Worm (Caenorhabditis elegans) whole organism, young adult: Measurements from ENCODE around the gene F55E10.2.
"Not testable (repeated sequence)": the region's sequence is repeated elsewhere in the genome, so short reads cannot be mapped to it uniquely, and the experiment has no call there.

Experiments
- B0035.1 ChIP-seq: sonication (generic microtip); optimal IDR thresholded peaks from 2 replicates; lab custom pipeline; 2016; ENCODE audit warnings: missing genetic modification characterization, mild to moderate bottlenecking, missing compliant biosample characterization, missing genotype, missing genetic modification reagents
- B0261.1 ChIP-seq: sonication (generic microtip); optimal IDR thresholded peaks from 2 replicates; lab custom pipeline; 2016; ENCODE audit warnings: mild to moderate bottlenecking, missing genetic modification characterization, moderate library complexity, missing compliant biosample characterization
- F22D6.2 ChIP-seq: sonication (generic microtip); optimal IDR thresholded peaks from 2 replicates; lab custom pipeline; 2016; ENCODE audit warnings: mild to moderate bottlenecking, missing genetic modification characterization, missing compliant biosample characterization
- T26A5.8 ChIP-seq: sonication (generic microtip); optimal IDR thresholded peaks from 2 replicates; lab custom pipeline; 2016; ENCODE audit warnings: missing genetic modification characterization, missing compliant biosample characterization
- Y56A3A.18 ChIP-seq: fragments of 200-800 bp; sonication (Bioruptor generic); IDR thresholded peaks from 2 replicates; pipeline ENCODE4 v1.3.6; 2022; ENCODE audit warnings: missing genetic modification reagents, missing genetic modification characterization, missing compliant biosample characterization
- akir-1 ChIP-seq: fragments of 200-800 bp; sonication (Bioruptor generic); optimal IDR thresholded peaks from 2 replicates; lab custom pipeline; 2018; ENCODE audit warnings: mild to moderate bottlenecking, missing genetic modification characterization, moderate library complexity, missing compliant biosample characterization
- attf-6 ChIP-seq: fragments of 200-800 bp; sonication (Bioruptor generic); IDR thresholded peaks from 2 replicates; pipeline ENCODE4 v1.3.6; 2022; ENCODE audit warnings: missing genetic modification reagents, missing genetic modification characterization, missing compliant biosample characterization
- bed-2 ChIP-seq: fragments of 200-800 bp; sonication (Bioruptor generic); IDR thresholded peaks from 2 replicates; pipeline ENCODE4 v1.3.6; 2022; ENCODE audit warnings: missing genetic modification reagents, missing genetic modification characterization, missing compliant biosample characterization
- ccch-3 ChIP-seq: fragments of 200-800 bp; sonication (Bioruptor generic); optimal IDR thresholded peaks from 2 replicates; lab custom pipeline; 2018; ENCODE audit warnings: mild to moderate bottlenecking, missing genetic modification characterization, missing compliant biosample characterization
- cebp-1 ChIP-seq, 2 experiments: fragments of 200-800 bp in 1 of 2; sonication (Bioruptor generic) in 1 of 2; sonication (generic microtip) in 1 of 2; IDR thresholded peaks in 1 of 2; optimal IDR thresholded peaks in 1 of 2; 2 replicates each; pipeline versions ENCODE4 v1.3.6 to Lab custom; 2017 to 2022; ENCODE audit warnings: missing compliant biosample characterization in 2 of 2, missing genetic modification characterization in 2 of 2, mild to moderate bottlenecking in 1 of 2, missing genetic modification reagents in 1 of 2, moderate library complexity in 1 of 2
- ceh-100 ChIP-seq: fragments of 200-800 bp; sonication (Bioruptor generic); IDR thresholded peaks from 2 replicates; pipeline ENCODE4 v1.3.6; 2022; ENCODE audit warnings: missing genetic modification reagents, missing genetic modification characterization, missing compliant biosample characterization
- ceh-91 ChIP-seq: fragments of 200-800 bp; sonication (Bioruptor generic); IDR thresholded peaks from 2 replicates; pipeline ENCODE4 v1.3.6; 2022; ENCODE audit warnings: missing genetic modification reagents, missing genetic modification characterization, missing compliant biosample characterization
- chd-7 ChIP-seq: sonication (generic microtip); optimal IDR thresholded peaks from 2 replicates; lab custom pipeline; 2016; ENCODE audit warnings: mild to moderate bottlenecking, missing genetic modification characterization, moderate library complexity, missing compliant biosample characterization
- die-1 ChIP-seq: sonication (generic microtip); optimal IDR thresholded peaks from 2 replicates; lab custom pipeline; 2016; ENCODE audit warnings: missing genotype, mild to moderate bottlenecking, missing genetic modification characterization, missing compliant biosample characterization
- dox-1 ChIP-seq: fragments of 200-800 bp; sonication (Bioruptor generic); IDR thresholded peaks from 2 replicates; pipeline ENCODE4 v1.3.6; 2022; ENCODE audit warnings: missing genetic modification reagents, missing genetic modification characterization, missing compliant biosample characterization
- dpl-1 ChIP-seq: fragments of 150-350 bp; optimal IDR thresholded peaks from 2 replicates; lab custom pipeline; 2014; ENCODE audit warnings: missing biosample characterization, missing genetic modification reagents, missing genetic modification characterization
- efl-1 ChIP-seq: fragments of 150-350 bp; optimal IDR thresholded peaks from 2 replicates; lab custom pipeline; 2014; ENCODE audit warnings: missing biosample characterization, missing genetic modification reagents, missing genetic modification characterization
- ekl-4 ChIP-seq: fragments of 200-800 bp; sonication (Bioruptor generic); IDR thresholded peaks from 2 replicates; pipeline ENCODE4 v1.3.6; 2022; ENCODE audit warnings: missing genetic modification reagents, missing genetic modification characterization, missing compliant biosample characterization
- ets-4 ChIP-seq: fragments of 200-800 bp; sonication (Bioruptor generic); optimal IDR thresholded peaks from 2 replicates; lab custom pipeline; 2018; ENCODE audit warnings: mild to moderate bottlenecking, missing genetic modification characterization, missing compliant biosample characterization
- lir-1 ChIP-seq: fragments of 200-800 bp; sonication (Bioruptor generic); conservative IDR thresholded peaks from 2 replicates; pipeline ENCODE4 v1.3.6; 2022; ENCODE audit warnings: missing genetic modification reagents, missing genetic modification characterization, missing compliant biosample characterization
- madf-6 ChIP-seq: fragments of 200-800 bp; sonication (Bioruptor generic); IDR thresholded peaks from 2 replicates; pipeline ENCODE4 v1.3.6; 2022; ENCODE audit warnings: missing genetic modification reagents, missing genetic modification characterization, missing compliant biosample characterization
- mcd-1 ChIP-seq: fragments of 200-800 bp; sonication (Bioruptor generic); IDR thresholded peaks from 2 replicates; pipeline ENCODE4 v1.3.6; 2022; ENCODE audit warnings: missing genetic modification reagents, missing genetic modification characterization, missing compliant biosample characterization
- nhr-80 ChIP-seq: sonication (generic microtip); optimal IDR thresholded peaks from 2 replicates; lab custom pipeline; 2016; ENCODE audit warnings: missing genetic modification characterization, missing compliant biosample characterization
- pbrm-1 ChIP-seq: fragments of 200-800 bp; sonication (Bioruptor generic); IDR thresholded peaks from 2 replicates; pipeline ENCODE4 v1.3.6; 2022; ENCODE audit warnings: missing genetic modification reagents, missing genetic modification characterization, missing compliant biosample characterization
- pha-4 ChIP-seq: fragments of 150-350 bp; sonication (generic microtip); optimal IDR thresholded peaks from 2 replicates; lab custom pipeline; 2014; ENCODE audit warnings: missing biosample characterization, missing genetic modification reagents, missing genetic modification characterization
- sea-2 ChIP-seq: fragments of 200-800 bp; sonication (Bioruptor generic); IDR thresholded peaks from 2 replicates; pipeline ENCODE4 v1.3.6; 2022; ENCODE audit warnings: missing genetic modification characterization, missing compliant biosample characterization
- snpc-4 ChIP-seq, 5 experiments: fragments of 150-350 bp in 1 of 5; sonication (generic microtip) in 4 of 5; optimal IDR thresholded peaks; 2 replicates each; lab custom pipeline; 2014 to 2018; ENCODE audit warnings: missing genetic modification characterization in 5 of 5, missing biosample characterization in 3 of 5, antibody characterized with exemption in 2 of 5, mild to moderate bottlenecking in 2 of 5, missing compliant biosample characterization in 2 of 5, missing genotype in 2 of 5, moderate library complexity in 2 of 5, missing genetic modification reagents in 1 of 5
- tlf-1 ChIP-seq: fragments of 200-800 bp; sonication (Bioruptor generic); optimal IDR thresholded peaks from 2 replicates; lab custom pipeline; 2018; ENCODE audit warnings: mild to moderate bottlenecking, missing genetic modification characterization, missing compliant biosample characterization
- ztf-22 ChIP-seq: fragments of 200-800 bp; sonication (Bioruptor generic); optimal IDR thresholded peaks from 2 replicates; lab custom pipeline; 2018; ENCODE audit warnings: mild to moderate bottlenecking, missing genetic modification characterization, moderate library complexity, missing compliant biosample characterization
- ztf-25 ChIP-seq: fragments of 200-800 bp; sonication (Bioruptor generic); IDR thresholded peaks from 2 replicates; pipeline ENCODE4 v1.3.6; 2022; ENCODE audit warnings: missing genetic modification reagents, missing genetic modification characterization, missing compliant biosample characterization
- ztf-26 ChIP-seq: sonication (generic microtip); optimal IDR thresholded peaks from 2 replicates; lab custom pipeline; 2017; ENCODE audit warnings: missing genetic modification characterization, missing compliant biosample characterization
- ztf-28 ChIP-seq: fragments of 200-800 bp; sonication (Bioruptor generic); IDR thresholded peaks from 2 replicates; pipeline ENCODE4 v1.3.6; 2022; ENCODE audit warnings: missing genetic modification reagents, missing genetic modification characterization, missing compliant biosample characterization
- ztf-6 ChIP-seq: fragments of 200-800 bp; sonication (Bioruptor generic); IDR thresholded peaks from 2 replicates; pipeline ENCODE4 v1.3.6; 2022; ENCODE audit warnings: missing genetic modification reagents, missing genetic modification characterization, missing compliant biosample characterization

F55E10.2 gene

ce11 chrX:8320889-8321288 lies 19.6 kb upstream of the F55E10.2 start, which contains the start of gene pqn-57:
Gene pqn-57, minus strand, starts transcription at chrX:8320989.
- no peak for TF ChIP-seq ekl-4 (GFP tag; lab: Robert Waterston, UW)
- no peak for TF ChIP-seq mcd-1 (GFP tag; lab: Robert Waterston, UW)
- TF ChIP-seq snpc-4 (GFP tag; optimal IDR thresholded peaks at IDR 0.05; lab: Kevin White, UChicago) = no peak
- TF ChIP-seq snpc-4 (tag; optimal IDR thresholded peaks at IDR 0.05; lab: Kevin White, UChicago) = no peak
- TF ChIP-seq akir-1 (GFP tag; lab: Kevin White, UChicago) = no peak
- TF ChIP-seq Y56A3A.18 = no peak
- no peak for TF ChIP-seq tlf-1 (GFP tag; lab: Kevin White, UChicago)
- TF ChIP-seq ccch-3 = no peak
- TF ChIP-seq ztf-26 (tag; lab: Kevin White, UChicago) = no peak
- TF ChIP-seq ztf-25 (GFP tag; lab: Robert Waterston, UW) = no peak
- no peak for TF ChIP-seq B0261.1 (tag; lab: Kevin White, UChicago)
- no peak for TF ChIP-seq ets-4 (GFP tag; lab: Kevin White, UChicago)
- TF ChIP-seq F22D6.2 (tag; lab: Kevin White, UChicago) = no peak
- no peak for TF ChIP-seq cebp-1 (GFP tag; IDR thresholded peaks at IDR 0.05; lab: Robert Waterston, UW)
- TF ChIP-seq cebp-1 (tag; optimal IDR thresholded peaks at IDR 0.05; lab: Kevin White, UChicago) = no peak
- no peak for TF ChIP-seq ztf-28 (GFP tag; lab: Robert Waterston, UW)
- TF ChIP-seq ztf-22 = no peak

DNA sequence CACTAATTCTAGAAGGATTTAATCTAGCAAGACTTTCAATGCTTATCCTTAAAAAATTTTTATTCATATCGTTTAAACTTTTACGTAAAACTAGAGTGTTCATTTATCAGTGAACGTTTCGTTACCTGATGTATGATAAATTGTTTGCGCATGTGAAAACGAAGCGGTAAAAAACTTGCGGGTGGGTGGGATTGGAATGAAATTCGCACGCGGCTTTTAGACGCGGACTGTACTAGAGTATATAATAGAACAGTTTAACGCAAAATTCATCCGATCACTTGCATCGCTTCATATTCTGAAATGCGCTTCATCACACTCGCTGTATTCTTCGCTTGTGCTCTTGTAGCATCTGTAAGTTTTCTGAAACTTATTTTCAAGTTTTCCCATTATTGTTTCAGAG lies 18.7 kb upstream of the F55E10.2 start, which contains the start of gene abu-9:
abu-9 (plus strand) TSS at position 301 of the 400 bp plus-strand sequence.
- TF ChIP-seq mcd-1 (GFP tag; lab: Robert Waterston, UW); pha-4; lir-1 (GFP tag; lab: Robert Waterston, UW): not testable (repeated sequence)

ce11 chrX:8323371-8323770 lies 17.1 kb upstream of the F55E10.2 start, which contains the start of gene R09F10.1:
Gene R09F10.1, plus strand, starts transcription at chrX:8323592.
- TF ChIP-seq dox-1 (GFP tag; lab: Robert Waterston, UW) (peak; percentile 14; the same call in 1 of the 2 replicates), attf-6 (no peak), ceh-91 (no peak), nhr-80 (peak; percentile 72)
- TF ChIP-seq, all 124 proteins: peak for 2

- TF ChIP-seq dpl-1 (no peak), dox-1 (GFP tag; lab: Robert Waterston, UW) (peak; percentile 41; the same call in 1 of the 2 replicates), madf-6 (GFP tag; lab: Robert Waterston, UW) (peak; percentile 45; the same call in 1 of the 2 replicates), chd-7 (tag; lab: Kevin White, UChicago) (no peak), B0035.1 (tag; lab: Kevin White, UChicago) (no peak), die-1 (tag; lab: Kevin White, UChicago) (no peak), efl-1 (GFP tag; lab: Kevin White, UChicago) (peak; percentile 32), bed-2 (GFP tag; lab: Robert Waterston, UW) (no peak), T26A5.8 (tag; lab: Kevin White, UChicago) (no peak), pbrm-1 (GFP tag; lab: Robert Waterston, UW) (no peak), ztf-6 (GFP tag; lab: Robert Waterston, UW) (no peak), ceh-100 (GFP tag; lab: Robert Waterston, UW) (no peak), sea-2 (GFP tag; lab: Robert Waterston, UW) (no peak), pha-4 (no peak)
- TF ChIP-seq, all 124 proteins: peak for 3
Observed at ce11 chrX:8326394-8326793, 14.1 kb upstream of the F55E10.2 start, which contains the start of gene R09F10.8. Gene R09F10.8, minus strand, starts transcription at chrX:8326451.
